Fruit fly (Drosophila melanogaster): ENCODE measurements around the gene Acox3.
A peak's percentile ranks its signal among the peaks of the same experiment; 100 is the strongest.

Acox3 gene

DNA sequence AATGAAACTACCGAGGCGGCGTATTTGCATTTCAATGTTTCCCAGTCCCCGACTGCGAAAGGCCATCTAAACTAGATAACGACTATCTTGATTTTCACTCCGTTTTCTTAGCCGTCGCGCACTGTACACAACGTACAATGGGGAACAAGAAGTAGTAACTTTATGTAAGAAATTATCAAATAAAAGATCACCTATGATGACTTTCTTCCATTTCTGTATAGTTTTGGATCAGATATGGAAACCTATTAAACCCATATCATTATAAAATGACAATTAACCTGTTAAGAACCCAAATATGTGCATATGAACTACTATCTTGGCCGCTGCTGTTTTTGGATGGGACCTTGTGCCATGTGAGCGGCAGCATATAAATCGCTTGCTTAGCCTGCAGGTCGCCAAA is 16.1 kb upstream of the Acox3 start (continued):
- TF ChIP-seq nmo (GFP tag; optimal IDR thresholded peaks at IDR 0.05): no peak
- no peak for TF ChIP-seq tio (GFP tag; optimal IDR thresholded peaks at IDR 0.05)
- TF ChIP-seq CG16779 (GFP tag; IDR thresholded peaks at IDR 0.05): no peak
- no peak for TF ChIP-seq CG3995 (GFP tag; optimal IDR thresholded peaks at IDR 0.05)
- no peak for TF ChIP-seq CG9876 (GFP tag; optimal IDR thresholded peaks at IDR 0.05)
- no peak for TF ChIP-seq MESR4 (GFP tag; optimal IDR thresholded peaks at IDR 0.05)
- no peak for TF ChIP-seq tgo (GFP tag; IDR thresholded peaks at IDR 0.05)
- TF ChIP-seq repo (GFP tag; optimal IDR thresholded peaks at IDR 0.05): no peak
- TF ChIP-seq sima (GFP tag; optimal IDR thresholded peaks at IDR 0.05): no peak
- TF ChIP-seq CG11695 (GFP tag; IDR thresholded peaks at IDR 0.05): peak; percentile 67
- no peak for TF ChIP-seq sob (GFP tag; IDR thresholded peaks at IDR 0.05)
- TF ChIP-seq E2f1 (GFP tag; IDR thresholded peaks at IDR 0.05): no peak
- TF ChIP-seq Dip2 (GFP tag; IDR thresholded peaks at IDR 0.05): no peak
- TF ChIP-seq Max (GFP tag; optimal IDR thresholded peaks at IDR 0.05): no peak
- no peak for TF ChIP-seq CG3065 (GFP tag; optimal IDR thresholded peaks at IDR 0.05)
- no peak for TF ChIP-seq CG2129 (GFP tag; IDR thresholded peaks at IDR 0.05; ENCODE audit: partially characterized antibody)
- TF ChIP-seq inv (GFP tag; IDR thresholded peaks at IDR 0.05; ENCODE audit: partially characterized antibody): no peak
- no peak for TF ChIP-seq crol (GFP tag; IDR thresholded peaks at IDR 0.05)
- no peak for TF ChIP-seq Hr3 (GFP tag; optimal IDR thresholded peaks at IDR 0.05)
- TF ChIP-seq CG11696 (GFP tag; IDR thresholded peaks at IDR 0.05): peak; percentile 72
- no peak for TF ChIP-seq vfl (GFP tag; optimal IDR thresholded peaks at IDR 0.05)
- TF ChIP-seq CG15011 (GFP tag; optimal IDR thresholded peaks at IDR 0.05): no peak
- TF ChIP-seq HLH3B (GFP tag; IDR thresholded peaks at IDR 0.05): peak; percentile 24; the same call in 1 of the 2 replicates
- TF ChIP-seq NC2β (GFP tag; optimal IDR thresholded peaks at IDR 0.05): no peak
- peak; percentile 79 for TF ChIP-seq grn (GFP tag; optimal IDR thresholded peaks at IDR 0.05)
- no peak for TF ChIP-seq CHES-1-like (GFP tag; optimal IDR thresholded peaks at IDR 0.05)
- peak; percentile 50 for TF ChIP-seq dmrt99B (tag; optimal IDR thresholded peaks at IDR 0.05)
- no peak for TF ChIP-seq CG1792 (GFP tag; optimal IDR thresholded peaks at IDR 0.05)
- TF ChIP-seq CG15514 (GFP tag; optimal IDR thresholded peaks at IDR 0.05): no peak
- TF ChIP-seq chm (GFP tag; IDR thresholded peaks at IDR 0.05): no peak
- no peak for TF ChIP-seq Jarid2 (GFP tag; optimal IDR thresholded peaks at IDR 0.05)
- no peak for TF ChIP-seq CG1647 (GFP tag; optimal IDR thresholded peaks at IDR 0.05)
- no peak for TF ChIP-seq Side (GFP tag; optimal IDR thresholded peaks at IDR 0.05)
- TF ChIP-seq CG8388 (GFP tag; optimal IDR thresholded peaks at IDR 0.05): no peak
- no peak for TF ChIP-seq shn (GFP tag; optimal IDR thresholded peaks at IDR 0.05)
- TF ChIP-seq CG6175 (GFP tag; IDR thresholded peaks at IDR 0.05): no peak
- TF ChIP-seq unpg (GFP tag; optimal IDR thresholded peaks at IDR 0.05): peak; percentile 1
- TF ChIP-seq wek (GFP tag; optimal IDR thresholded peaks at IDR 0.05): no peak
- TF ChIP-seq maf-S (GFP tag; optimal IDR thresholded peaks at IDR 0.05): no peak
- peak in 1 of 2 experiments; percentile 8 for TF ChIP-seq bsh (GFP tag; optimal IDR thresholded peaks at IDR 0.05)
- no peak for TF ChIP-seq CG14050 (GFP tag; IDR thresholded peaks at IDR 0.05)
- TF ChIP-seq bigmax (GFP tag; optimal IDR thresholded peaks at IDR 0.05): no peak
- no peak for TF ChIP-seq CG17829 (tag; optimal IDR thresholded peaks at IDR 0.05)
- no peak for TF ChIP-seq B-H1 (GFP tag; IDR thresholded peaks at IDR 0.05)
- no peak for TF ChIP-seq CG2678 (tag; optimal IDR thresholded peaks at IDR 0.05)
- peak; percentile 10 for TF ChIP-seq pros (GFP tag; optimal IDR thresholded peaks at IDR 0.05)
- no peak for TF ChIP-seq cwo (GFP tag; optimal IDR thresholded peaks at IDR 0.05)
- peak; percentile 49 for TF ChIP-seq Med (GFP tag)

Measured in whole organism, embryonic.